Worm (Caenorhabditis elegans): ENCODE data around the gene F40G9.15.

DNA sequence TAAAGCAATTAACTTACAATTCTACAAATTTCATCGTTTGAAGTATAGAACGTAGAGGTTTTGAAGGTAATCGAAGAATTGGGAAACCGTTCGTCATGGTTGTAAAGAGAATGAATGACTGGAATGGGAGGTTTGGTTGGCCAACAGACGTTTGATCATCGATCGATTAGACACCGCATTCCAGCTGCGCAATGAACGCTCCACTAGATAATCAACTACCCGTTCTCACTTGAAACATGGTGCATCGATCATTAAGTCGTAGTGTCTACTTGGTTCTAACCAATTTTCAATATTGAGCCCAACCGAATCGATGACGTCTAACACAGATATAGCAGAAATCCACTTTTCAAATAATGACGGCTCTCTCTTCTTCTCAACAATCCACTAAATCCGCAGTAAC is 39.1 kb upstream of the F40G9.15 start, which contains the start of gene fbxb-82:
- TF ChIP-seq him-1 (tag; optimal IDR thresholded peaks at IDR 0.05) (no peak), W03F9.2 (tag; optimal IDR thresholded peaks at IDR 0.05) (no peak)

Measured in whole organism, L4/young adult.